Fruit fly (Drosophila melanogaster) whole organism, adult: ENCODE results near the gene CG9458.

Source experiments
- CG11617 ChIP-seq: fragments of 200-800 bp; sonication (Bioruptor generic); optimal IDR thresholded peaks from 2 replicates; lab custom pipeline; 2017; ENCODE audit warnings: mild to moderate bottlenecking, missing biosample characterization, missing genetic modification reagents, missing genetic modification characterization
- CG12768 ChIP-seq: fragments of 200-800 bp; sonication (Bioruptor generic); optimal IDR thresholded peaks from 2 replicates; lab custom pipeline; 2017; ENCODE audit warnings: missing biosample characterization, missing genetic modification characterization, mild to moderate bottlenecking, moderate library complexity, missing genetic modification reagents
- CG14711 ChIP-seq: fragments of 200-800 bp; sonication (Bioruptor generic); optimal IDR thresholded peaks from 2 replicates; lab custom pipeline; 2018; ENCODE audit warnings: missing biosample characterization, mild to moderate bottlenecking, missing genetic modification characterization, moderate library complexity
- CG1620 ChIP-seq: fragments of 200-800 bp; sonication (Bioruptor generic); optimal IDR thresholded peaks from 2 replicates; lab custom pipeline; 2016; ENCODE audit warnings: missing biosample characterization, missing genetic modification characterization
- CG33017 ChIP-seq: fragments of 200-800 bp; sonication (Bioruptor generic); optimal IDR thresholded peaks from 2 replicates; lab custom pipeline; 2018; ENCODE audit warnings: missing biosample characterization, mild to moderate bottlenecking, missing genetic modification characterization, moderate library complexity
- CG5204 ChIP-seq: fragments of 200-800 bp; sonication (Bioruptor generic); optimal IDR thresholded peaks from 2 replicates; lab custom pipeline; 2016; ENCODE audit warnings: missing biosample characterization, missing genetic modification characterization
- CG7045 ChIP-seq: fragments of 200-800 bp; sonication (Bioruptor generic); optimal IDR thresholded peaks from 2 replicates; lab custom pipeline; 2017; ENCODE audit warnings: missing biosample characterization, mild to moderate bottlenecking, missing genetic modification characterization
- CG7101 ChIP-seq: fragments of 200-800 bp; sonication (Bioruptor generic); optimal IDR thresholded peaks from 2 replicates; lab custom pipeline; 2018; ENCODE audit warnings: missing biosample characterization, mild to moderate bottlenecking, missing genetic modification characterization, moderate library complexity
- Clk ChIP-seq: fragments of 200-800 bp; sonication (Bioruptor generic); optimal IDR thresholded peaks from 2 replicates; lab custom pipeline; 2017; ENCODE audit warnings: missing biosample characterization, missing genetic modification characterization
- Crg-1 ChIP-seq: fragments of 200-800 bp; sonication (Bioruptor generic); optimal IDR thresholded peaks from 2 replicates; lab custom pipeline; 2016; ENCODE audit warnings: missing biosample characterization, missing genetic modification characterization
- Hr96 ChIP-seq: fragments of 200-800 bp; sonication (Bioruptor generic); optimal IDR thresholded peaks from 2 replicates; lab custom pipeline; 2016; ENCODE audit warnings: missing biosample characterization, missing genetic modification characterization
- Mnt ChIP-seq: fragments of 200-800 bp; sonication (Bioruptor generic); optimal IDR thresholded peaks from 2 replicates; lab custom pipeline; 2016; ENCODE audit warnings: missing biosample characterization, mild to moderate bottlenecking, missing genetic modification characterization
- bab1 ChIP-seq: fragments of 200-800 bp; sonication (Bioruptor generic); optimal IDR thresholded peaks from 3 replicates; lab custom pipeline; 2019; ENCODE audit warnings: missing biosample characterization, mild to moderate bottlenecking, missing genetic modification characterization, moderate library complexity
- cic ChIP-seq: fragments of 200-800 bp; sonication (Bioruptor generic); optimal IDR thresholded peaks from 2 replicates; lab custom pipeline; 2017; ENCODE audit warnings: missing biosample characterization, mild to moderate bottlenecking, missing genetic modification characterization, moderate library complexity
- cnc ChIP-seq, 2 experiments: fragments of >200 bp; optimal IDR thresholded peaks; 2 replicates each; lab custom pipeline; 2017
- kay ChIP-seq: fragments of 200-800 bp; sonication (Bioruptor generic); peaks from one replicate; lab custom pipeline; 2016; ENCODE audit warnings: missing biosample characterization, missing genetic modification characterization, borderline replicate concordance
- ovo ChIP-seq: fragments of 200-800 bp; sonication (Bioruptor generic); optimal IDR thresholded peaks from 2 replicates; lab custom pipeline; 2016; ENCODE audit warnings: missing biosample characterization, missing genetic modification characterization
- pad ChIP-seq: fragments of 200-800 bp; sonication (Bioruptor generic); optimal IDR thresholded peaks from 3 replicates; lab custom pipeline; 2017; ENCODE audit warnings: missing biosample characterization, missing genetic modification characterization, mild to moderate bottlenecking, moderate library complexity, missing genetic modification reagents
- tj ChIP-seq: fragments of 200-800 bp; sonication (Bioruptor generic); optimal IDR thresholded peaks from 3 replicates; lab custom pipeline; 2017; ENCODE audit warnings: missing biosample characterization, mild to moderate bottlenecking, missing genetic modification characterization, moderate library complexity
- toe ChIP-seq: fragments of 200-800 bp; sonication (Bioruptor generic); optimal IDR thresholded peaks from 2 replicates; lab custom pipeline; 2016; ENCODE audit warnings: missing biosample characterization, missing genetic modification characterization

CG9458 gene

DNA sequence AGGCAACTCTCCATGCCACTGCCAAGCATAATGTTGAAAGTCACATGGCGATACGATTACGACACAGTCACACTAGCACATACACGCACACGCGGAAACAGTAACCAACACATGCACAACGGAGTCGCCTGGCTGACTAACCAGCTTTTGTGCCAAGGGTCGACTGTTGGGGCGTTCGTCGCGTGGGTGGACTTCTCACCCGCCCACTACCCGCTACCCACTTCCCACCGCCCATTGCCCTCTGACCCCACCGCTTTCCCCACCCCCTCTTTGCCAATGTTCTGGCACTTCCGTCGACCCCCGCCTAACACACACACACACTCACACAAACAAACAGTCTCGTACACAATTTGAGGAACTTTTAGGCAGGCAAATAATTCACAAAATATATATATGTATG lies 32.0 kb upstream of the CG9458 start:
- TF ChIP-seq Hr96 (no peak), CG7101 (no peak), bab1 (GFP tag; lab: Kevin White, UChicago) (no peak), Clk (GFP tag; lab: Kevin White, UChicago) (no peak), CG14711 (tag; lab: Kevin White, UChicago) (no peak), CG1620 (no peak), CG33017 (tag; lab: Kevin White, UChicago) (no peak), CG12768 (GFP tag; lab: Kevin White, UChicago) (no peak), ovo (GFP tag; lab: Kevin White, UChicago) (no peak), CG7045 (no peak), toe (GFP tag; lab: Kevin White, UChicago) (no peak), CG5204 (no peak), cic (GFP tag; lab: Kevin White, UChicago) (no peak), CG11617 (no peak), tj (GFP tag; lab: Kevin White, UChicago) (no peak)

DNA sequence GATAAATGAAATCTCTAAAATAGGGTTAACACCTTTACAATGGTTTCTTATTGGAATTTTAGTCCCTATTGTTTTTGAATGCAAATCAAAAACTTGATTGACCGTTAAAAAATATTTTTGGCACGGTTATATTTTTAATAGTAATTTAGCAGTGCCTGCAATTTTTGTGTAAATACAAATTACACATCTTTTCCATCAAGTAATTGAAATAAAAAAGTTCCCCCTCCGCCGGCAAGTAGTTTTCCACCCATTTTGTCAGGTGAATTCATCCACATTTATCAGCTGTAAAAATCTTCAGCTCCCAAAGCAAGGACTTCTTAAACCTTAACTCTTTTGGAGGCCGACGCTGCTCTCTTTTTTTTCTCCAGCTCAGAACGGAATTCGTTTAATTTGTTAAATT lies 4.0 kb upstream of the CG9458 start, which contains the start of gene CG34302:
CG34302 (minus strand) TSS at position 101 of the 400 bp plus-strand sequence.
- TF ChIP-seq ovo (GFP tag; lab: Kevin White, UChicago) (no peak), bab1 (GFP tag; lab: Kevin White, UChicago) (no peak), CG11617 (no peak), CG12768 (GFP tag; lab: Kevin White, UChicago) (no peak), cnc (optimal IDR thresholded peaks at IDR 0.05; lab: Kevin White, UChicago) (no peak), CG7045 (no peak)

DNA sequence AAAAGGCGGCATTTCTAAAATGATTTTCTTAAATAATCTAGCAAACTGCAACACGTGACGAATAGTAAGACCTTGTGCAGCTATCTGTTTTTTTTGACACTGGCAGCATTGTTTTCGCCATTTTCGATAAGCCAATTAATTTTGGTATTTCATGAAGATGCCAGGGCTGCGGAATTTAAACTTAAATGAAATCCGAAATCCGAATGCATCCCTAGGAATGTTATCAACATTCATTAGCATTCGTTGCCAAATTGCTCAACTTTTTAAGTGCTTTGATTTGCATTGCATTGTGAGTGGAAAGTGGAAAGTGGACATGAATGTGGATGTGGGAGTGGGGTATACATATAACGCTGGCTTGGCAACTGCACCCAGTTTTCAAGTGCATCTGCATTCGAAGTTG lies 1.4 kb upstream of the CG9458 start, which contains the start of gene CG42857:
CG42857 (minus strand) TSS at position 101 of the 400 bp plus-strand sequence.
- TF ChIP-seq Mnt (GFP tag; lab: Kevin White, UChicago) (no peak), CG14711 (tag; lab: Kevin White, UChicago) (no peak), CG7045 (no peak), ovo (GFP tag; lab: Kevin White, UChicago) (no peak), CG33017 (tag; lab: Kevin White, UChicago) (no peak), CG7101 (no peak), cnc (optimal IDR thresholded peaks at IDR 0.05; lab: Kevin White, UChicago) (no peak), bab1 (GFP tag; lab: Kevin White, UChicago) (no peak), pad (GFP tag; lab: Kevin White, UChicago) (no peak), tj (GFP tag; lab: Kevin White, UChicago) (no peak), cic (GFP tag; lab: Kevin White, UChicago) (no peak), toe (GFP tag; lab: Kevin White, UChicago) (no peak), Clk (GFP tag; lab: Kevin White, UChicago) (no peak), Crg-1 (GFP tag; lab: Kevin White, UChicago) (no peak), CG11617 (no peak), CG12768 (GFP tag; lab: Kevin White, UChicago) (no peak), CG1620 (no peak), Hr96 (no peak), kay (GFP tag; lab: Kevin White, UChicago) (no peak), CG5204 (no peak)

DNA sequence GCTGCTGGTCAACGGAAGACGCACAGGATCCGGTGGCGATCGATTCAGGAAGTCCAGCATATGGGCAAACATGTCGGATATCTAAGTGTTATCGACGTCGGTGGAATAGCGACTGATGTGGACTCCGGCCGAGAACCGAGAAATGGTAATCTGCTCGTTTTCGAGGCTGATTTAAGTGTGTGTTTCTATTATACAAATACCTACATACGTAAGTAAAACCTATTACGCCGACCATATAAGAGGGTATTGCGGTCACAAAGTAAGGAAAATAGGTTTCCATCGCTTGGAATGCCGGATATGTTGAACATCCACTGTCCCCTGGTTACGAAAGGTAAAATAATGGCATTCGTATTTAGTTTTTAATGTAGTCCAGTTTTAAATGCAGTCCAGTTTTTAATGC lies 1.4 kb downstream of the CG9458 start, which contains the start of gene CG9459:
CG9459 (minus strand) TSS at position 101 of the 400 bp plus-strand sequence.
- TF ChIP-seq CG12768 (GFP tag; lab: Kevin White, UChicago) (no peak), toe (GFP tag; lab: Kevin White, UChicago) (no peak), cic (GFP tag; lab: Kevin White, UChicago) (no peak), Clk (GFP tag; lab: Kevin White, UChicago) (no peak), kay (GFP tag; lab: Kevin White, UChicago) (no peak), CG5204 (no peak), CG1620 (no peak), CG14711 (tag; lab: Kevin White, UChicago) (no peak), tj (GFP tag; lab: Kevin White, UChicago) (no peak), CG7045 (no peak), CG11617 (no peak), CG33017 (tag; lab: Kevin White, UChicago) (no peak)

DNA sequence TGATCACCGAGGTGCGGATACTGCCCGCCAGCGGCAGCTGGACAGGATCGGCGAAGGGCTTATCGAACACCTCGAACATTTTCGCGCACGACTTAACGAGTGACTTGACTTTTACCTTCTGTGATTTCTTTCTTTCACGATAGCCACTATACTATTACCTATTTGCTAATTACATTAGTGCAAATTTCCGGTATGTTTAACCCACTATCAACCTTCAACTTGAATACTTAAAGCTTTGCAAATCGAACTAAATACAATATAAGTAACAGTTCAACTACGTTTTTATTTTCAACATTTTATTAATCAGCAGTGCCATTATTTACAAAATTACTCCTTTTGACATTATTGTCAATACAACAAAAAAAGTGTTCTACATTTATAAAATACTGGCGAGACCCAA lies 2.8 kb downstream of the CG9458 start, which contains the start of gene CG16904:
CG16904 (minus strand) TSS at position 101 of the 400 bp plus-strand sequence.
- TF ChIP-seq ovo (GFP tag; lab: Kevin White, UChicago) (no peak), CG14711 (tag; lab: Kevin White, UChicago) (no peak), pad (GFP tag; lab: Kevin White, UChicago) (no peak), Hr96 (no peak), bab1 (GFP tag; lab: Kevin White, UChicago) (no peak), CG33017 (tag; lab: Kevin White, UChicago) (no peak), CG11617 (no peak)

DNA sequence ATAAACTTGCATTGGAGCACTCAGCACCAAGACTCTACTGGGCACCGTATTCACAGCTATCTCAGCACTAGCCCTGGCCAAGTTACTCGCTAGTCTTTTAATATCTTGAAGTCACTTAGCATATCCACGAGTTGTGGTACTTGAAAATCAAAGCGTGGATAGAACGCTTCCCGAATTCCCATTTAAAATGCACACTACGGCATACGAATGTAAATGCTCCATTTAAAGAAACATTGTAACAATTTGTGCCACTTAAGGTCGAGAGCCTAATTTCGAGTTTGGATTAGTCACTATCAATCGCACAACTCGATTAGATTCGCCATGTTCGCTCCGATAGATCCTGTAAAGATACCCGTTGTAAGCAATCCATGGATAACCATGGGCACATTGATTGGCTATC lies 5.8 kb downstream of the CG9458 start, which contains the start of gene eloF:
eloF (plus strand) TSS at position 301 of the 400 bp plus-strand sequence.
- TF ChIP-seq CG14711 (tag; lab: Kevin White, UChicago), result no peak
- TF ChIP-seq Mnt (GFP tag; lab: Kevin White, UChicago), result no peak
- TF ChIP-seq Hr96, result no peak
- TF ChIP-seq CG7101, result no peak
- no peak for TF ChIP-seq CG33017 (tag; lab: Kevin White, UChicago)
- no peak for TF ChIP-seq Clk (GFP tag; lab: Kevin White, UChicago)
- no peak for TF ChIP-seq bab1 (GFP tag; lab: Kevin White, UChicago)
- TF ChIP-seq CG11617, result no peak

DNA sequence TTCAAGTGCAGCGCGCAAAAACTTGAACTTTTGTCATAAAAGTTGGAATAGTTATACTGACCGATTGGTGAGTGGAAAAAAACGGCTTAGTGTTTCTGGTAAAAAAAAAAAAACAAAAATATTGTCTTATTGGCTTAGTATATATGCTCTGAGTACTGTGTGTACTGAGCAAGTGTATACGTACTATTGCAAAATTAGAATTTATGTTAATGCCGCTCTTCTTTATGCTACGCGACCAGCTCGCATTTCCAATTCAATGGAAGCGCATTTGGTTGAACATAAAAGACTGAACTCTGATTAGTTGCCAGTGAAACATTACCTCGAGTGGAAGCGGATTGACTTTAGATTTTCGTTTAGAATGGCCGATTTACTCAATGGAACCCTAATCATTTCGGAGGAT lies 7.2 kb downstream of the CG9458 start, which contains the start of gene CG8534:
CG8534 (plus strand) TSS at position 301 of the 400 bp plus-strand sequence.
- TF ChIP-seq cnc (optimal IDR thresholded peaks at IDR 0.05; lab: Kevin White, UChicago) (no peak), pad (GFP tag; lab: Kevin White, UChicago) (no peak), ovo (GFP tag; lab: Kevin White, UChicago) (no peak), CG7045 (no peak), bab1 (GFP tag; lab: Kevin White, UChicago) (no peak), Crg-1 (GFP tag; lab: Kevin White, UChicago) (no peak), toe (GFP tag; lab: Kevin White, UChicago) (no peak), Hr96 (no peak)
